Worm (Caenorhabditis elegans) whole organism, L3 larva: ENCODE measurements around the gene F54F2.6.

Source experiments
- ZK546.5 ChIP-seq: sonication (generic microtip); optimal IDR thresholded peaks from 2 replicates; lab custom pipeline; 2017; ENCODE audit warnings: missing biosample characterization, missing genetic modification characterization
- aly-2 ChIP-seq: fragments of 150-350 bp; optimal IDR thresholded peaks from 2 replicates; lab custom pipeline; 2014; ENCODE audit warnings: missing biosample characterization, missing genetic modification characterization
- ama-1 ChIP-seq: fragments of 150-350 bp; optimal IDR thresholded peaks from 2 replicates; lab custom pipeline; 2018
- ceh-16 ChIP-seq: sonication (generic microtip); optimal IDR thresholded peaks from 2 replicates; lab custom pipeline; 2017; ENCODE audit warnings: missing biosample characterization, missing genetic modification characterization
- ceh-9 ChIP-seq: sonication (generic microtip); optimal IDR thresholded peaks from 2 replicates; lab custom pipeline; 2018; ENCODE audit warnings: missing biosample characterization, missing genetic modification characterization
- egl-27 ChIP-seq: sonication (generic microtip); optimal IDR thresholded peaks from 4 replicates; lab custom pipeline; 2017; ENCODE audit warnings: missing biosample characterization, missing genetic modification reagents, missing genetic modification characterization
- egl-5 ChIP-seq: fragments of 150-350 bp; optimal IDR thresholded peaks from 2 replicates; lab custom pipeline; 2017; ENCODE audit warnings: missing biosample characterization, missing genetic modification reagents, missing genetic modification characterization, inconsistent platforms
- elt-1 ChIP-seq: fragments of 150-350 bp; optimal IDR thresholded peaks from 2 replicates; lab custom pipeline; 2014; ENCODE audit warnings: missing biosample characterization, missing genetic modification characterization
- elt-3 ChIP-seq, 3 experiments: fragments of 150-350 bp in 1 of 3; sonication (generic microtip) in 2 of 3; optimal IDR thresholded peaks; 2 replicates in 2 of 3; 4 replicates in 1 of 3; lab custom pipeline; 2014 to 2017; ENCODE audit warnings: missing biosample characterization in 3 of 3, missing genetic modification characterization in 3 of 3
- fkh-10 ChIP-seq: sonication (generic microtip); optimal IDR thresholded peaks from 2 replicates; lab custom pipeline; 2017; ENCODE audit warnings: missing biosample characterization, missing genetic modification reagents, missing genetic modification characterization
- fkh-2 ChIP-seq: fragments of 150-350 bp; optimal IDR thresholded peaks from 2 replicates; lab custom pipeline; 2014; ENCODE audit warnings: missing biosample characterization, missing genetic modification reagents, missing genetic modification characterization
- hmg-11 ChIP-seq: sonication (generic microtip); optimal IDR thresholded peaks from 2 replicates; lab custom pipeline; 2016; ENCODE audit warnings: missing genetic modification characterization, missing compliant biosample characterization
- jun-1 ChIP-seq: fragments of 150-350 bp; optimal IDR thresholded peaks from 2 replicates; lab custom pipeline; 2014; ENCODE audit warnings: missing biosample characterization, missing genetic modification reagents, missing genetic modification characterization
- lin-15B ChIP-seq: fragments of 150-350 bp; optimal IDR thresholded peaks from 2 replicates; lab custom pipeline; 2014; ENCODE audit warnings: missing biosample characterization, missing genetic modification characterization
- lin-39 ChIP-seq: fragments of 150-350 bp; optimal IDR thresholded peaks from 2 replicates; lab custom pipeline; 2018; ENCODE audit warnings: missing biosample characterization, missing genetic modification reagents, missing genetic modification characterization
- nfya-1 ChIP-seq: sonication (generic microtip); optimal IDR thresholded peaks from 2 replicates; lab custom pipeline; 2017; ENCODE audit warnings: missing genetic modification characterization, mild to moderate bottlenecking, missing compliant biosample characterization, antibody characterized with exemption, moderate library complexity; ENCODE audit not compliant: insufficient read depth
- nhr-12 ChIP-seq: fragments of 150-350 bp; optimal IDR thresholded peaks from 2 replicates; lab custom pipeline; 2014; ENCODE audit warnings: missing biosample characterization, missing genetic modification characterization
- nhr-23 ChIP-seq: fragments of 150-350 bp; optimal IDR thresholded peaks from 2 replicates; lab custom pipeline; 2014; ENCODE audit warnings: missing biosample characterization, missing genetic modification reagents, missing genetic modification characterization
- nhr-237 ChIP-seq: fragments of 150-350 bp; optimal IDR thresholded peaks from 2 replicates; lab custom pipeline; 2014; ENCODE audit warnings: missing biosample characterization, missing genetic modification characterization
- nhr-25 ChIP-seq: sonication (generic microtip); optimal IDR thresholded peaks from 2 replicates; lab custom pipeline; 2017; ENCODE audit warnings: missing biosample characterization, missing genetic modification characterization
- nhr-28 ChIP-seq: fragments of 150-350 bp; optimal IDR thresholded peaks from 2 replicates; lab custom pipeline; 2014; ENCODE audit warnings: missing biosample characterization, missing genetic modification characterization
- nhr-77 ChIP-seq: fragments of 150-350 bp; optimal IDR thresholded peaks from 2 replicates; lab custom pipeline; 2014; ENCODE audit warnings: missing biosample characterization, missing genetic modification characterization
- pqm-1 ChIP-seq: fragments of 150-350 bp; optimal IDR thresholded peaks from 2 replicates; lab custom pipeline; 2017; ENCODE audit warnings: missing biosample characterization, missing genetic modification characterization, inconsistent platforms
- sea-2 ChIP-seq: fragments of 150-350 bp; sonication (generic microtip); optimal IDR thresholded peaks from 4 replicates; lab custom pipeline; 2014; ENCODE audit warnings: missing biosample characterization, missing genetic modification reagents, missing genetic modification characterization
- skn-1 ChIP-seq: fragments of 150-350 bp; optimal IDR thresholded peaks from 2 replicates; lab custom pipeline; 2014; ENCODE audit warnings: missing biosample characterization, missing genetic modification characterization
- snpc-4 ChIP-seq: fragments of 150-350 bp; optimal IDR thresholded peaks from 2 replicates; lab custom pipeline; 2014; ENCODE audit warnings: missing biosample characterization, missing genetic modification characterization
- tbx-2 ChIP-seq: sonication (generic microtip); optimal IDR thresholded peaks from 2 replicates; lab custom pipeline; 2016; ENCODE audit warnings: mild to moderate bottlenecking, missing genetic modification characterization, missing compliant biosample characterization
- unc-39 ChIP-seq: sonication (generic microtip); optimal IDR thresholded peaks from 4 replicates; lab custom pipeline; 2017; ENCODE audit warnings: missing biosample characterization, missing genetic modification characterization
- zag-1 ChIP-seq: fragments of 150-350 bp; optimal IDR thresholded peaks from 2 replicates; lab custom pipeline; 2014; ENCODE audit warnings: missing biosample characterization, missing genetic modification characterization
- ztf-11 ChIP-seq: fragments of 150-350 bp; optimal IDR thresholded peaks from 2 replicates; lab custom pipeline; 2014; ENCODE audit warnings: missing biosample characterization, missing genetic modification characterization
- ztf-4 ChIP-seq: fragments of 150-350 bp; optimal IDR thresholded peaks from 2 replicates; lab custom pipeline; 2014; ENCODE audit warnings: missing biosample characterization, missing genetic modification characterization

Gene F54F2.6

DNA sequence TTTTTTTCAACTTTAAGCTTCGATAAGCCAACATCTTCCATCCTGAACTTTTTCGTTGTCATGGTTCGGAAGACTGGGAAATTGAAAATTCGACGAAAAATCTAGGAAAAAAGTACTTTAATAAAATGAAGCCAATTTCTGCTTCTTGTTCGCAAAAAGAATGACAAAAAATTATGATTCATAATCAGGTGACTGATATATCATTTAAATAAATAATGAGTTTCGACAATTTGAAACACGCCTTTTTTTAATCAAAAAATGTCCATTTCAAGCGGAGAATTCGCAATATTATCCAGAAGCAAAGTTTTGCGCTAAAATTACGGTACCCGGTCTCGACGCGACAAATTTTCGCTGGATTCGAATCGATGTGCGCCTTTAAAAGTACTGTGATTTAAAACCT lies 44.6 kb upstream of the F54F2.6 start, which contains the start of gene F44E2.6:
Gene F44E2.6, minus strand, starts transcription at position 101 of the 400 bp plus-strand sequence.
- TF ChIP-seq ZK546.5 (tag; lab: Kevin White, UChicago) (no peak), zag-1 (tag; lab: Kevin White, UChicago) (no peak), nhr-25 (tag; lab: Kevin White, UChicago) (no peak), lin-15B (tag; lab: Kevin White, UChicago) (no peak), fkh-2 (tag; lab: Kevin White, UChicago) (no peak), nhr-28 (tag; lab: Kevin White, UChicago) (no peak), skn-1 (no peak), unc-39 (tag; lab: Kevin White, UChicago) (no peak), hmg-11 (tag; lab: Kevin White, UChicago) (no peak), nhr-237 (tag; lab: Kevin White, UChicago) (no peak), sea-2 (GFP tag; lab: Kevin White, UChicago) (no peak), ceh-16 (no peak), nfya-1 (tag; lab: Kevin White, UChicago) (no peak), snpc-4 (tag; lab: Kevin White, UChicago) (no peak), aly-2 (tag; lab: Kevin White, UChicago) (no peak), egl-27 (tag; lab: Kevin White, UChicago) (no peak), egl-5 (tag; lab: Kevin White, UChicago) (no peak), pqm-1 (no peak), ama-1 (lab: Kevin White, UChicago) (no peak), ceh-9 (tag; lab: Kevin White, UChicago) (no peak)

ce11 chrIII:8844137-8844536 lies 43.6 kb upstream of the F54F2.6 start:
- TF ChIP-seq nhr-23, result peak; percentile 57
- no peak for TF ChIP-seq elt-1 (tag; lab: Kevin White, UChicago)

ce11 chrIII:8839813-8840212 lies 39.3 kb upstream of the F54F2.6 start:
- TF ChIP-seq nhr-25 (tag; lab: Kevin White, UChicago) (peak; percentile 14), skn-1 (no peak), nhr-23 (peak; percentile 56)

DNA sequence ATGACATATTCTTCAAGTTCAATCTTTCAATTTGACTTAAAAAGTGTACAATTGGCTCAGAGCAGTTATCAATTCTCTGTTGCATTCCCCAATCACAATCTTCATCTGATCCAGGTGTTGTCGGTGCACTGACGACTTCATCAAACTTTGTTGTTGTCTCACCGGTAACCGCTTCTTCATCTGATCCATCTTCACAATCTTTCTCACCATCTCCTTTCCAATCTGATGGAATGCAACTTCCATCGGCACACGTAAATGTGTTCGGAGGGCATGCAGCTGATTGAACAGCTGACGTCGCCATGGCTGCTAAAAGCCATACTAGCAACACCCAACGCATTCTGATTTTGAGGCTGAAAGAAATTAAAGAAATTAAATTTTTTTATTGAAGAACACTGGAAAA lies 37.6 kb upstream of the F54F2.6 start, which contains the start of gene F44E2.4:
Gene F44E2.4, minus strand, starts transcription at position 350 of the 400 bp plus-strand sequence.
- TF ChIP-seq jun-1 (no peak), ztf-4 (tag; lab: Kevin White, UChicago) (no peak), ztf-11 (tag; lab: Kevin White, UChicago) (no peak), elt-1 (tag; lab: Kevin White, UChicago) (peak; percentile 77), lin-39 (tag; lab: Kevin White, UChicago) (no peak), sea-2 (GFP tag; lab: Kevin White, UChicago) (no peak)

DNA sequence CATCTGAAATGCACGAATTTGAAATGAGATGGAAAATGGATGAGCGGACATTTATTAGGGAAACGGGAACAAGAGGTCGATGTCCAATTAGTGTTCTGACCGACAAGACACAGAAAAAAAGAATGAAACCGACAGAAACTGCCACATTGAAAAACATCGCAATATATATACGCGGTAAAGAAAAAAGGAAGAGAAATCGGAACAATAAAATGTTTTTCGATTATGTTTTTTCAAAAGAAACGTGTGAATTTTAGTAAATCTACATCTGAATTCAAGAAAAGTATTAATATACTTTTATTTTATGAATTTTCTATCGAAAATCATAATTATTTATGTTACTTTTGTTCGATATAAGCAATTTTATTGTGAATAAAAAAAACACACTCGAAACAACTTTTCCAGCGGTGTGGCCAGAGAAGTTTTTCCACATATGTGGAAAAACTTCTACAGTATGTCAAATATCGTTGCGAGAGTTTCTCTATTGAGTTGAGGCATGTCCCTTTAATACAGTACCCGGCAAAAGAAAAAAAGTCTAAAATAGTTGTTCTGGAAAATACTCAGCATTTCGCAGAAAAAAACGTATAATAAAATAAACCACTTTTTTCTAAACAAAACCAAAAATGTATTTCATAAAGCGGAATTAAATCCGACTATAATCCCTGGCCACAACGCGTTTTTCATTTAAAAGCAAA lies 30.7 kb upstream of the F54F2.6 start, which contains the start of gene F44E2.10:
Gene F44E2.10, minus strand, starts transcription at position 51 of the 692 bp plus-strand sequence.
- TF ChIP-seq nhr-23, result no peak
- TF ChIP-seq egl-27 (tag; lab: Kevin White, UChicago), result no peak
- no peak for TF ChIP-seq ztf-4 (tag; lab: Kevin White, UChicago)
- no peak for TF ChIP-seq nhr-28 (tag; lab: Kevin White, UChicago)
- no peak for TF ChIP-seq nhr-77 (tag; lab: Kevin White, UChicago)
- no peak for TF ChIP-seq elt-1 (tag; lab: Kevin White, UChicago)
- no peak for TF ChIP-seq egl-5 (tag; lab: Kevin White, UChicago)
- no peak for TF ChIP-seq nfya-1 (tag; lab: Kevin White, UChicago)
- no peak for TF ChIP-seq ZK546.5 (tag; lab: Kevin White, UChicago)
- TF ChIP-seq nhr-12 (tag; lab: Kevin White, UChicago), result no peak
- TF ChIP-seq nhr-237 (tag; lab: Kevin White, UChicago), result no peak
- TF ChIP-seq ceh-9 (tag; lab: Kevin White, UChicago), result no peak
- no peak for TF ChIP-seq pqm-1
- no peak for TF ChIP-seq elt-3 (tag; optimal IDR thresholded peaks at IDR 0.05; lab: Kevin White, UChicago)
- TF ChIP-seq fkh-10 (GFP tag; lab: Kevin White, UChicago), result no peak
- TF ChIP-seq sea-2 (GFP tag; lab: Kevin White, UChicago), result no peak
- no peak for TF ChIP-seq ztf-11 (tag; lab: Kevin White, UChicago)
- no peak for TF ChIP-seq ama-1 (lab: Kevin White, UChicago)
- no peak for TF ChIP-seq skn-1
- TF ChIP-seq tbx-2 (tag; lab: Kevin White, UChicago), result no peak
